Fruit fly (Drosophila melanogaster): ENCODE results near the gene CG13692.

DNA sequence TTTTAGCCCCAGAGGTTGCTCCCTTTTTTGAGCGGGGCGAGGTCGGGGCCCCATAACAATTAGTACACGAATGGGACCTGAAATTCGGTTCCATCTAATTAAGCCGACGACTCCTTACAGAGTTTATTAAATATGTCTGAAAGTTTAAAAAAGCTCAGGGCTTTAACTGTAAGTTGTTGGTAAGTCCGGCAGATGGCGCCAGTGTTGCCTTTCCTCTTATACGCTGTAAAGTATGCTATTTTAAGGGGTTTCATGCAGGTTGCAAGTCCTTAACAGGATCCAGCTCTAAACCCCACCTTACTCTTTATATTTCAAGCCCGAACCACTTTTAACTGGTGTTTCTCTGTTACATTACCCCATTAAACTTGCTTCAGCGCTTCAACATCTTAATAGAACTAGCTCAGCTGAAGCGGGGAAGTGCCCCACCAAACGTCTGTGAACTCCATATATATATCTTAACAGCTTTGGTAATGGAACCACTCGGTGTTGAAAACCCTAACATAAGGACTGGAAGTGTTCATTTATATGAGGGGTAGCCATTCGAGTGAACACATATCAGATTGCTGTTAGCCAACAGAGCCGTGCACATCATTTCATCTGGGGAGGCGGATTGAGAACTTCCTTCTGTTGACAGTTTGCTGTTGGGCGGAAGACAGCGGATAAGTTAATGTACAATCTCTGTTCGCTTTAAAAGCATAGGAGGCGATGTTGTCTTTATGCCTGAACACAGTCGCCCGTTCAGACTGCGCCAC is 26.0 kb upstream of the CG13692 start:
- TF ChIP-seq Fer3 (tag; optimal IDR thresholded peaks at IDR 0.05), result no peak
- TF ChIP-seq Aef1 (GFP tag; IDR thresholded peaks at IDR 0.05), result no peak
- TF ChIP-seq CG15601 (tag; optimal IDR thresholded peaks at IDR 0.05), result no peak
- no peak for TF ChIP-seq CG10431 (GFP tag; optimal IDR thresholded peaks at IDR 0.05)
- no peak for TF ChIP-seq nau (GFP tag; optimal IDR thresholded peaks at IDR 0.05)
- no peak for TF ChIP-seq CG4424 (GFP tag; optimal IDR thresholded peaks at IDR 0.05)
- no peak for TF ChIP-seq Hr39 (optimal IDR thresholded peaks at IDR 0.05)
- TF ChIP-seq nmo (GFP tag; optimal IDR thresholded peaks at IDR 0.05), result no peak
- TF ChIP-seq Sox100B (GFP tag; optimal IDR thresholded peaks at IDR 0.05), result no peak
- no peak for TF ChIP-seq CG2116 (GFP tag; optimal IDR thresholded peaks at IDR 0.05)
- TF ChIP-seq tap (tag; optimal IDR thresholded peaks at IDR 0.05), result no peak

Data from whole organism, embryonic.